Fruit fly (Drosophila melanogaster) whole organism, pupa: ENCODE data around the gene CG7497.

Experiments used
- CG32121 ChIP-seq: fragments of 200-800 bp; sonication (Bioruptor generic); IDR thresholded peaks from 2 replicates; pipeline ENCODE4 v1.3.6; 2022; ENCODE audit warnings: missing biosample characterization, missing genetic modification characterization
- CG8159 ChIP-seq: fragments of 200-800 bp; sonication (Bioruptor generic); optimal IDR thresholded peaks from 3 replicates; lab custom pipeline; 2018; ENCODE audit warnings: missing biosample characterization, mild to moderate bottlenecking, missing genetic modification characterization, moderate library complexity
- D1 ChIP-seq: fragments of 200-800 bp; sonication (Bioruptor generic); optimal IDR thresholded peaks from 2 replicates; lab custom pipeline; 2018; ENCODE audit warnings: missing biosample characterization, mild to moderate bottlenecking, missing genetic modification characterization, moderate library complexity
- EcR ChIP-seq: fragments of 200-800 bp; sonication (Bioruptor generic); optimal IDR thresholded peaks from 3 replicates; lab custom pipeline; 2019; ENCODE audit warnings: missing biosample characterization, missing genetic modification characterization, mild to moderate bottlenecking, moderate library complexity, missing genetic modification reagents
- fd96Ca ChIP-seq: fragments of 200-800 bp; sonication (Bioruptor generic); IDR thresholded peaks from 3 replicates; pipeline ENCODE4 v1.3.6; 2022; ENCODE audit warnings: missing biosample characterization, missing genetic modification characterization
- gl ChIP-seq: fragments of 200-800 bp; sonication (Bioruptor generic); optimal IDR thresholded peaks from 2 replicates; lab custom pipeline; 2018; ENCODE audit warnings: missing biosample characterization, mild to moderate bottlenecking, missing genetic modification characterization

DNA sequence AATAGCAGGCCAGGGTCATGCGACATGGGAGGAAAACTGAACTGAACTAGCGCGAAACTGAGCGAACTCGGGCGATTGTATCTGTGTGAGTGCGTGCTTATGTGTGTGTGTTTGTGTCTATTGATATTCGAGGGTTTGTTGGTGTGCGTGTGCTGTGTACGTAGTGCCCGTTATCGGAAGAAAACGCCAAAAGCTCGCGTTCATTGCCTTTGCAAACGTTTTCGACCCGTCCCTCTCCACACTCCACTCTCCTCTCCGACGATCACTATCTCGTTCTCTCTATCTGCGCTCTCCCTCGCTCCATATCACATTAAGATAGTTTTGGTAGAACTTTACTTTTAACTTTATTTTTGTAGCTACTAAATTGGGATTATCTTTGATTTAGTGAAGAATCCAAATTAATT lies 16.4 kb upstream of the CG7497 start:
- TF ChIP-seq D1 (no peak), EcR (GFP tag; lab: Kevin White, UChicago) (no peak), CG32121 (GFP tag; lab: Robert Waterston, UW) (no peak), CG8159 (tag; lab: Kevin White, UChicago) (no peak), fd96Ca (GFP tag; lab: Robert Waterston, UW) (no peak), gl (no peak)
